Worm (Caenorhabditis elegans) whole organism, L4 larva: Measurements from ENCODE around the gene myo-6.
"Not testable (repeated sequence)": the region's sequence is repeated elsewhere in the genome, so short reads cannot be mapped to it uniquely, and the experiment has no call there.

ENCODE experiments used
- D1046.2 ChIP-seq: fragments of 200-800 bp; sonication (Bioruptor generic); IDR thresholded peaks from 2 replicates; pipeline ENCODE4 v1.3.6; 2022; ENCODE audit warnings: missing genetic modification characterization, missing compliant biosample characterization
- F26F4.8 ChIP-seq: fragments of 200-800 bp; sonication (Bioruptor generic); conservative IDR thresholded peaks from 2 replicates; pipeline ENCODE4 v1.3.6; 2022; ENCODE audit warnings: missing genetic modification characterization, missing compliant biosample characterization
- F44E2.7 ChIP-seq: fragments of 200-800 bp; sonication (Bioruptor generic); IDR thresholded peaks from 2 replicates; pipeline ENCODE4 v2.1.2; 2022; ENCODE audit warnings: missing genetic modification characterization, missing compliant biosample characterization
- F49E8.2 ChIP-seq: sonication (generic microtip); optimal IDR thresholded peaks from 2 replicates; lab custom pipeline; 2016; ENCODE audit warnings: missing compliant biosample characterization, mild to moderate bottlenecking, missing genetic modification characterization, borderline replicate concordance
- T26A8.4 ChIP-seq: fragments of 200-800 bp; sonication (Bioruptor generic); IDR thresholded peaks from 2 replicates; pipeline ENCODE4 v1.3.6; 2022; ENCODE audit warnings: missing genetic modification characterization, missing compliant biosample characterization
- Y48G9A.11 ChIP-seq: fragments of 200-800 bp; sonication (Bioruptor generic); IDR thresholded peaks from 2 replicates; pipeline ENCODE4 v1.3.6; 2022; ENCODE audit warnings: missing genetic modification reagents, missing genetic modification characterization, missing compliant biosample characterization
- Y5F2A.4 ChIP-seq: fragments of 200-800 bp; sonication (Bioruptor generic); optimal IDR thresholded peaks from 2 replicates; lab custom pipeline; 2018; ENCODE audit warnings: mild to moderate bottlenecking, missing genetic modification characterization, missing compliant biosample characterization
- aly-2 ChIP-seq: sonication (generic microtip); optimal IDR thresholded peaks from 2 replicates; lab custom pipeline; 2018; ENCODE audit warnings: missing biosample characterization, missing genetic modification characterization
- ama-1 ChIP-seq: fragments of 150-350 bp; optimal IDR thresholded peaks from 2 replicates; lab custom pipeline; 2014; ENCODE audit warnings: inconsistent platforms, mixed read lengths
- arid-1 ChIP-seq: fragments of 200-800 bp; sonication (Bioruptor generic); conservative IDR thresholded peaks from 2 replicates; pipeline ENCODE4 v1.3.6; 2022; ENCODE audit warnings: missing genetic modification reagents, missing genetic modification characterization, missing compliant biosample characterization
- ceh-82 ChIP-seq: sonication (generic microtip); optimal IDR thresholded peaks from 2 replicates; lab custom pipeline; 2017; ENCODE audit warnings: missing biosample characterization, missing genetic modification characterization
- dmd-6 ChIP-seq: fragments of 200-800 bp; sonication (Bioruptor generic); IDR thresholded peaks from 2 replicates; pipeline ENCODE4 v1.3.6; 2022; ENCODE audit warnings: missing genetic modification reagents, missing genetic modification characterization, missing compliant biosample characterization
- dmd-8 ChIP-seq: fragments of 200-800 bp; sonication (Bioruptor generic); IDR thresholded peaks from 2 replicates; pipeline ENCODE4 v1.3.6; 2022; ENCODE audit warnings: missing genetic modification characterization, missing compliant biosample characterization
- hlh-30 ChIP-seq: sonication (generic microtip); optimal IDR thresholded peaks from 2 replicates; lab custom pipeline; 2017; ENCODE audit warnings: antibody characterized with exemption, mild to moderate bottlenecking, missing genetic modification characterization, missing compliant biosample characterization; ENCODE audit not compliant: insufficient read depth
- hmg-1.1 ChIP-seq: fragments of 200-800 bp; sonication (Bioruptor generic); IDR thresholded peaks from 2 replicates; pipeline ENCODE4 v1.3.6; 2022; ENCODE audit warnings: missing genetic modification reagents, missing genetic modification characterization, missing compliant biosample characterization
- jun-1 ChIP-seq: fragments of 150-350 bp; optimal IDR thresholded peaks from 2 replicates; lab custom pipeline; 2014; ENCODE audit warnings: missing biosample characterization, missing genetic modification reagents, missing genetic modification characterization
- lim-7 ChIP-seq: fragments of 200-800 bp; sonication (Bioruptor generic); IDR thresholded peaks from 2 replicates; pipeline ENCODE4 v1.3.6; 2022; ENCODE audit warnings: missing genetic modification characterization, missing compliant biosample characterization
- lin-38 ChIP-seq: fragments of 200-800 bp; sonication (Bioruptor generic); IDR thresholded peaks from 2 replicates; pipeline ENCODE4 v1.3.6; 2022; ENCODE audit warnings: missing genetic modification reagents, missing genetic modification characterization, missing compliant biosample characterization
- lin-39 ChIP-seq: fragments of 150-350 bp; optimal IDR thresholded peaks from 2 replicates; lab custom pipeline; 2014; ENCODE audit warnings: missing biosample characterization, missing genetic modification reagents, missing genetic modification characterization
- madf-5 ChIP-seq, 2 experiments: fragments of 200-800 bp; sonication (Bioruptor generic); IDR thresholded peaks; 2 replicates each; pipeline ENCODE4 v1.3.6; 2022; ENCODE audit warnings: missing compliant biosample characterization in 2 of 2, missing genetic modification characterization in 2 of 2
- nhr-237 ChIP-seq: sonication (generic microtip); optimal IDR thresholded peaks from 2 replicates; lab custom pipeline; 2017; ENCODE audit warnings: missing biosample characterization, missing genetic modification characterization
- nhr-42 ChIP-seq: fragments of 200-800 bp; sonication (Bioruptor generic); IDR thresholded peaks from 2 replicates; pipeline ENCODE4 v1.3.6; 2022; ENCODE audit warnings: missing genetic modification characterization, missing compliant biosample characterization
- nhr-77 ChIP-seq: fragments of 150-350 bp; optimal IDR thresholded peaks from 2 replicates; lab custom pipeline; 2014; ENCODE audit warnings: missing biosample characterization, missing genetic modification characterization
- pha-4 ChIP-seq, 2 experiments: fragments of 150-350 bp in 1 of 2; fragments of 200-800 bp in 1 of 2; sonication (Bioruptor generic) in 1 of 2; IDR thresholded peaks in 1 of 2; optimal IDR thresholded peaks in 1 of 2; 2 replicates each; pipeline versions ENCODE4 v1.3.6 to Lab custom; 2014 to 2022; ENCODE audit warnings: missing genetic modification characterization in 2 of 2, missing genetic modification reagents in 2 of 2, missing biosample characterization in 1 of 2, missing compliant biosample characterization in 1 of 2
- php-3 ChIP-seq: fragments of 200-800 bp; sonication (Bioruptor generic); IDR thresholded peaks from 2 replicates; pipeline ENCODE4 v1.3.6; 2022; ENCODE audit warnings: missing genetic modification reagents, missing genetic modification characterization, missing compliant biosample characterization
- pqm-1 ChIP-seq: sonication (generic microtip); optimal IDR thresholded peaks from 2 replicates; lab custom pipeline; 2017; ENCODE audit warnings: missing biosample characterization, missing genetic modification characterization
- sdz-12 ChIP-seq: fragments of 200-800 bp; sonication (Bioruptor generic); optimal IDR thresholded peaks from 2 replicates; lab custom pipeline; 2018; ENCODE audit warnings: mild to moderate bottlenecking, missing genetic modification characterization, missing compliant biosample characterization
- set-16 ChIP-seq: fragments of 200-800 bp; sonication (Bioruptor generic); IDR thresholded peaks from 2 replicates; pipeline ENCODE4 v1.3.6; 2022; ENCODE audit warnings: missing genetic modification reagents, missing genetic modification characterization, missing compliant biosample characterization
- snpc-1.2 ChIP-seq: fragments of 200-800 bp; sonication (Bioruptor generic); IDR thresholded peaks from 2 replicates; pipeline ENCODE4 v1.3.6; 2022; ENCODE audit warnings: missing genetic modification reagents, missing genetic modification characterization, missing compliant biosample characterization
- spr-3 ChIP-seq: fragments of 200-800 bp; sonication (Bioruptor generic); optimal IDR thresholded peaks from 2 replicates; lab custom pipeline; 2018; ENCODE audit warnings: mild to moderate bottlenecking, missing genetic modification characterization, missing compliant biosample characterization
- tra-1 ChIP-seq: fragments of 200-800 bp; sonication (Bioruptor generic); IDR thresholded peaks from 2 replicates; pipeline ENCODE4 v1.3.6; 2022; ENCODE audit warnings: missing genetic modification reagents, missing genetic modification characterization, missing compliant biosample characterization
- zfp-3 ChIP-seq: fragments of 200-800 bp; sonication (Bioruptor generic); conservative IDR thresholded peaks from 2 replicates; pipeline ENCODE4 v1.3.6; 2022; ENCODE audit warnings: missing genetic modification reagents, missing genetic modification characterization, missing compliant biosample characterization
- zip-2 ChIP-seq: fragments of 150-350 bp; optimal IDR thresholded peaks from 2 replicates; lab custom pipeline; 2014; ENCODE audit warnings: missing biosample characterization, missing genetic modification characterization

The myo-6 gene

DNA sequence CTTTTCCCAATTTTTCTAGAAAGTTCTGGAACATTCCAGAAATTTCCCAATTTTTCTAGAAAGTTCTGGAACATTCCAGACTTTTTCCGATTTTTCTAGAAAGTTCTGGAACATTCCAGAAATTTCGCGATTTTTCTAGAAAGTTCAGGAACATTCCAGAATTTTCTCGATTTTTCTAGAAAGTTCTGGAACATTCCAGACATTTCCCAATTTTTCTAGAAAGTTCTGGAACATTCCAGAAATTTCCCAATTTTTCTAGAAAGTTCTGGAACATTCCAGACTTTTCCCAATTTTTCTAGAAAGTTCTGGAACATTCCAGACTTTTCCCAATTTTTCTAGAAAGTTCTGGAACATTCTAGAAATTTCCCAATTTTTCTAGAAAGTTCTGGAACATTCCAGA is 37.8 kb downstream of the myo-6 start (continued):
- TF ChIP-seq pha-4 (GFP tag; IDR thresholded peaks at IDR 0.05; lab: Robert Waterston, UW): peak; percentile 81
- TF ChIP-seq pha-4 (tag; optimal IDR thresholded peaks at IDR 0.05; lab: Kevin White, UChicago): not testable (repeated sequence)
- 0 out of 2 replicates have a peak, but pooled peaks have one; percentile 21 for TF ChIP-seq php-3
- TF ChIP-seq lin-38 (GFP tag; lab: Robert Waterston, UW): peak; percentile 48
- 0 out of 2 replicates have a peak, but pooled peaks have one; percentile 62 for TF ChIP-seq zfp-3 (GFP tag; lab: Robert Waterston, UW)

DNA sequence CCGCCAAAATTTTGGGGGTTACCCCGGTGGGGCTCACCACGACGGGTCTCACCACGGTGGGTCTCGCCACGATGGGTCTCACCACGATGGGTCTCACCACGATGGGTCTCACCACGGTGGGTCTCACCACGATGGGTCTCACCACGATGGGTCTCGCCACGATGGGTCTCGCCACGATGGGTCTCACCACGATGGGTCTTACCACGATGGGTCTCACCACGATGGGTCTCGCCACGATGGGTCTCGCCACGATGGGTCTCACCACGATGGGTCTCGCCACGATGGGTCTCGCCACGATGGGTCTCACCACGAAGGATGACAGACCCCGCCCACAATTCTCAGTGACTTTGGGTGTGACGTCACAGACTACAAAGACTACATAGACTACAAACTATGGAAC is 38.6 kb downstream of the myo-6 start:
- peak; percentile 45; the same call in 1 of the 2 replicates for TF ChIP-seq Y48G9A.11 (GFP tag; lab: Robert Waterston, UW)
- 0 out of 2 replicates have a peak, but pooled peaks have one; percentile 42 for TF ChIP-seq tra-1 (GFP tag; lab: Robert Waterston, UW)
- peak; percentile 19; the same call in 1 of the 2 replicates for TF ChIP-seq php-3
- 0 out of 4 replicates have a peak, but pooled peaks of 1 of the 2 experiments have one; percentile 52 for TF ChIP-seq madf-5 (GFP tag; IDR thresholded peaks at IDR 0.05; lab: Robert Waterston, UW)
- peak; percentile 58; the same call in 1 of the 2 replicates for TF ChIP-seq F44E2.7 (GFP tag; lab: Robert Waterston, UW)
- TF ChIP-seq F26F4.8 (GFP tag; lab: Robert Waterston, UW): 0 out of 2 replicates have a peak, but pooled peaks have one; percentile 46
- TF ChIP-seq dmd-8: 0 out of 2 replicates have a peak, but pooled peaks have one; percentile 69
- TF ChIP-seq arid-1: 0 out of 2 replicates have a peak, but pooled peaks have one; percentile 5
- TF ChIP-seq set-16 (GFP tag; lab: Robert Waterston, UW): peak; percentile 93
- peak; percentile 51; the same call in 1 of the 2 replicates for TF ChIP-seq snpc-1.2
- TF ChIP-seq T26A8.4: 0 out of 2 replicates have a peak, but pooled peaks have one; percentile 16

DNA sequence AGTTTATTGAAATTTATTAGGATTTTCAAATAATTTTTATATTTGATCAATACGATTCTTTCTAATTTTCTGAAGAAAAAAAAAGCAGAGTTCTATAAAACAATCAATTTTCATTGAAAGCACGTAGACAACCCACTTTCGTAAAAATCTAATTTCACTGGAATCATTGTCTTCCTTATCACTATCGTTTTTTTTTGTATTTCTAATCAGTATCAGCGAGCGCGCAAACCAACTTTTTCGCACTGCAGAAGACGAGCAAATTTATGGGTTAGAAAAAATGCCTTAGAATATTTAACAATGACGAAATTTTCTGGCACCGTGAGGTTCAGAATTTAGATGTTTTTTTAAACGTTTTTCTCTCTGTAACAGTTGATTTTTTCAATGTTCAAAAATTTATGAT is 43.2 kb downstream of the myo-6 start:
- no peak for TF ChIP-seq jun-1 (tag; lab: Kevin White, UChicago)
- no peak for TF ChIP-seq nhr-237 (tag; lab: Kevin White, UChicago)
- TF ChIP-seq spr-3 (GFP tag; lab: Kevin White, UChicago): no peak
- TF ChIP-seq ceh-82 (tag; lab: Kevin White, UChicago): no peak
- no peak for TF ChIP-seq sdz-12
- TF ChIP-seq pqm-1: peak; percentile 53
- no peak for TF ChIP-seq dmd-8
- TF ChIP-seq hmg-1.1 (GFP tag; lab: Robert Waterston, UW): no peak
- peak; percentile 44; the same call in 1 of the 2 replicates for TF ChIP-seq dmd-6 (GFP tag; lab: Robert Waterston, UW)
- no peak for TF ChIP-seq Y5F2A.4
- TF ChIP-seq nhr-77 (tag; lab: Kevin White, UChicago): no peak
- no peak for TF ChIP-seq lin-38 (GFP tag; lab: Robert Waterston, UW)
- no peak for TF ChIP-seq lin-39 (tag; lab: Kevin White, UChicago)
- no peak for TF ChIP-seq nhr-42 (GFP tag; lab: Robert Waterston, UW)
- TF ChIP-seq F49E8.2 (tag; lab: Kevin White, UChicago): no peak
- no peak for TF ChIP-seq lim-7 (GFP tag; lab: Robert Waterston, UW)

DNA sequence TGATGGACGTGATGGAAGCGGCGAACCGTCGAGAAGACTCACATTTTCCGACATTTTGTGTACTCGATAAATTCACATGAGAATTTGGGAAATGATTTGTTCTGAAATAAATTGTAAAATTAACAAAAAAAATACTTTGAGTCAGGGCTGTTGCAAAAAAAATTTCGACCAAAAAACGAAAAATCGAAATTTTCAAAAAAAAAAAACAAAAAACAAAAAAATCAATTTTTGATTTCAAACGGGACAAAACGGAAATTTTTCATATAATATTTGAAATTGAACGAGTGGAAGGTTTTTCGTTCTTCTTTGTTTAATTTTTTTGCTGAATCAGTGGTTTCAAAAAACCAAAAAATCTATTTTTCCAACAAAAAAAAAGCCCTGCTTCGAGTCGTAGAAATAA is 45.6 kb downstream of the myo-6 start, which contains the start of gene cua-1:
cua-1 (minus strand) TSS at position 101 of the 400 bp plus-strand sequence.
- TF ChIP-seq spr-3 (GFP tag; lab: Kevin White, UChicago) (no peak), dmd-6 (GFP tag; lab: Robert Waterston, UW) (no peak), zip-2 (no peak), ama-1 (lab: Kevin White, UChicago) (no peak), D1046.2 (GFP tag; lab: Robert Waterston, UW) (no peak), lim-7 (GFP tag; lab: Robert Waterston, UW) (no peak), hlh-30 (tag; lab: Kevin White, UChicago) (no peak), pqm-1 (no peak), aly-2 (tag; lab: Kevin White, UChicago) (no peak)
- TF ChIP-seq, all 104 proteins: peak for 0
